Worm (Caenorhabditis elegans): ENCODE results near the gene nhr-27.

nhr-27 gene

ce11 chrX:12670385-12670784 lies 137.7 kb downstream of the nhr-27 start (continued):
- TF ChIP-seq efl-1 (GFP tag; optimal IDR thresholded peaks at IDR 0.05) (no peak), pbrm-1 (GFP tag; IDR thresholded peaks at IDR 0.05) (peak; percentile 46), lsy-27 (tag; optimal IDR thresholded peaks at IDR 0.05; ENCODE audit: borderline replicate concordance, insufficient read depth) (no peak), let-526 (GFP tag; IDR thresholded peaks at IDR 0.05) (no peak), ceh-100 (GFP tag; IDR thresholded peaks at IDR 0.05) (0 out of 2 replicates have a peak, but pooled peaks have one; percentile 17), snpc-1.1 (tag; optimal IDR thresholded peaks at IDR 0.05; ENCODE audit: insufficient read depth) (no peak), F23B12.7 (tag; optimal IDR thresholded peaks at IDR 0.05; ENCODE audit: insufficient read depth) (no peak), ztf-26 (tag; optimal IDR thresholded peaks at IDR 0.05) (peak; percentile 7), die-1 (tag; optimal IDR thresholded peaks at IDR 0.05) (no peak), K12H6.12 (tag; optimal IDR thresholded peaks at IDR 0.05) (peak; percentile 80), B0035.1 (tag; optimal IDR thresholded peaks at IDR 0.05) (peak; percentile 48), tlf-1 (GFP tag; optimal IDR thresholded peaks at IDR 0.05) (no peak), madf-6 (GFP tag; IDR thresholded peaks at IDR 0.05) (no peak), egl-44 (GFP tag; IDR thresholded peaks at IDR 0.05) (no peak), lin-26 (GFP tag; IDR thresholded peaks at IDR 0.05) (no peak), repo-1 (tag; optimal IDR thresholded peaks at IDR 0.05) (peak; percentile 26), nhr-90 (tag; optimal IDR thresholded peaks at IDR 0.05) (no peak), unc-62 (GFP tag; optimal IDR thresholded peaks at IDR 0.05) (no peak), sea-2 (GFP tag; IDR thresholded peaks at IDR 0.05) (no peak), zim-3 (tag; optimal IDR thresholded peaks at IDR 0.05) (no peak), rec-8 (tag; optimal IDR thresholded peaks at IDR 0.05) (no peak), dox-1 (GFP tag; IDR thresholded peaks at IDR 0.05) (no peak), hsf-1 (GFP tag; IDR thresholded peaks at IDR 0.05) (no peak), egrh-3 (GFP tag; IDR thresholded peaks at IDR 0.05) (0 out of 2 replicates have a peak, but pooled peaks have one; percentile 30), B0019.2 (GFP tag; conservative IDR thresholded peaks at IDR 0.05) (no peak), zfh-2 (GFP tag; conservative IDR thresholded peaks at IDR 0.05) (no peak; the same call in none of the 2 replicates), sdz-38 (tag; optimal IDR thresholded peaks at IDR 0.05) (no peak), let-607 (tag; optimal IDR thresholded peaks at IDR 0.05) (no peak), nhr-179 (tag; optimal IDR thresholded peaks at IDR 0.05) (no peak), rpc-1 (optimal IDR thresholded peaks at IDR 0.05) (no peak), rpc-1 (tag; optimal IDR thresholded peaks at IDR 0.05) (no peak), fkh-3 (tag; optimal IDR thresholded peaks at IDR 0.05) (no peak), aptf-3 (GFP tag; IDR thresholded peaks at IDR 0.05) (no peak), attf-5 (GFP tag; optimal IDR thresholded peaks at IDR 0.05) (peak; percentile 41), dpl-1 (GFP tag; optimal IDR thresholded peaks at IDR 0.05) (no peak), chd-7 (tag; optimal IDR thresholded peaks at IDR 0.05) (peak; percentile 25), B0336.3 (GFP tag; IDR thresholded peaks at IDR 0.05) (peak; percentile 69; the same call in 1 of the 2 replicates), ama-1 (optimal IDR thresholded peaks at IDR 0.05) (no peak), ama-1 (GFP tag; optimal IDR thresholded peaks at IDR 0.05) (no peak), dpff-1 (tag; optimal IDR thresholded peaks at IDR 0.05) (no peak), madf-8 (GFP tag; conservative IDR thresholded peaks at IDR 0.05) (no peak), ztf-22 (GFP tag; optimal IDR thresholded peaks at IDR 0.05) (no peak), nfya-1 (tag; optimal IDR thresholded peaks at IDR 0.05; ENCODE audit: borderline replicate concordance, insufficient read depth) (no peak), F57A8.1 (GFP tag; optimal IDR thresholded peaks at IDR 0.05) (no peak), F10E7.11 (tag; optimal IDR thresholded peaks at IDR 0.05) (no peak), hrde-1 (tag; optimal IDR thresholded peaks at IDR 0.05; ENCODE audit: borderline replicate concordance) (no peak), Y79H2A.3 (GFP tag; conservative IDR thresholded peaks at IDR 0.05) (no peak), C06A6.2 (GFP tag; conservative IDR thresholded peaks at IDR 0.05) (no peak), pha-4 (tag; optimal IDR thresholded peaks at IDR 0.05) (no peak)

All from whole organism, young adult.